Worm (Caenorhabditis elegans) whole organism, L4 larva: ENCODE data around the gene ttr-35.

Experiments
- F10B5.3 ChIP-seq: sonication (generic microtip); optimal IDR thresholded peaks from 2 replicates; lab custom pipeline; 2016; ENCODE audit warnings: mild to moderate bottlenecking, missing genetic modification characterization, missing compliant biosample characterization
- T20F7.1 ChIP-seq: fragments of 200-800 bp; sonication (Bioruptor generic); optimal IDR thresholded peaks from 2 replicates; lab custom pipeline; 2018; ENCODE audit warnings: mild to moderate bottlenecking, missing genetic modification characterization, missing compliant biosample characterization
- Y5F2A.4 ChIP-seq: fragments of 200-800 bp; sonication (Bioruptor generic); optimal IDR thresholded peaks from 2 replicates; lab custom pipeline; 2018; ENCODE audit warnings: mild to moderate bottlenecking, missing genetic modification characterization, missing compliant biosample characterization
- Y75B8A.6 ChIP-seq: fragments of 200-800 bp; sonication (Bioruptor generic); IDR thresholded peaks from 2 replicates; pipeline ENCODE4 v1.3.6; 2022; ENCODE audit warnings: missing genetic modification reagents, missing genetic modification characterization, missing compliant biosample characterization
- ZK337.2 ChIP-seq: fragments of 200-800 bp; sonication (Bioruptor generic); IDR thresholded peaks from 2 replicates; pipeline ENCODE4 v1.3.6; 2022; ENCODE audit warnings: missing genetic modification reagents, missing genetic modification characterization, missing compliant biosample characterization
- attf-4 ChIP-seq: sonication (generic microtip); optimal IDR thresholded peaks from 3 replicates; lab custom pipeline; 2017; ENCODE audit warnings: missing biosample characterization, missing genetic modification characterization
- ceh-20 ChIP-seq: fragments of 200-800 bp; sonication (Bioruptor generic); IDR thresholded peaks from 2 replicates; pipeline ENCODE4 v1.3.6; 2022; ENCODE audit warnings: missing genetic modification reagents, missing genetic modification characterization, missing compliant biosample characterization
- ceh-62 ChIP-seq: sonication (generic microtip); optimal IDR thresholded peaks from 2 replicates; lab custom pipeline; 2017; ENCODE audit warnings: missing biosample characterization, missing genetic modification characterization
- ceh-82 ChIP-seq: sonication (generic microtip); optimal IDR thresholded peaks from 2 replicates; lab custom pipeline; 2017; ENCODE audit warnings: missing biosample characterization, missing genetic modification characterization
- daf-16 ChIP-seq, 3 experiments: sonication (generic microtip); optimal IDR thresholded peaks; 2 replicates each; lab custom pipeline; 2016 to 2017; ENCODE audit warnings: missing genetic modification characterization in 3 of 3, missing genetic modification reagents in 3 of 3, mild to moderate bottlenecking in 2 of 3, missing compliant biosample characterization in 2 of 3, missing biosample characterization in 1 of 3, moderate library complexity in 1 of 3
- daf-8 ChIP-seq: fragments of 200-800 bp; sonication (Bioruptor generic); IDR thresholded peaks from 2 replicates; pipeline ENCODE4 v1.3.6; 2022; ENCODE audit warnings: missing genetic modification characterization, missing compliant biosample characterization
- dmd-9 ChIP-seq: fragments of 200-800 bp; sonication (Bioruptor generic); IDR thresholded peaks from 2 replicates; pipeline ENCODE4 v1.3.6; 2022; ENCODE audit warnings: missing genetic modification reagents, missing genetic modification characterization, missing compliant biosample characterization
- dve-1 ChIP-seq: sonication (generic microtip); optimal IDR thresholded peaks from 2 replicates; lab custom pipeline; 2017; ENCODE audit warnings: antibody characterized with exemption, mild to moderate bottlenecking, missing genetic modification characterization, missing compliant biosample characterization; ENCODE audit not compliant: insufficient read depth
- hif-1 ChIP-seq, 2 experiments: sonication (generic microtip); optimal IDR thresholded peaks; 2 replicates each; lab custom pipeline; 2016 to 2017; ENCODE audit warnings: missing compliant biosample characterization in 2 of 2, missing genetic modification characterization in 2 of 2, missing genetic modification reagents in 2 of 2, missing genotype in 2 of 2, mild to moderate bottlenecking in 1 of 2
- lin-39 ChIP-seq: fragments of 150-350 bp; optimal IDR thresholded peaks from 2 replicates; lab custom pipeline; 2014; ENCODE audit warnings: missing biosample characterization, missing genetic modification reagents, missing genetic modification characterization
- lir-3 ChIP-seq: sonication (generic microtip); optimal IDR thresholded peaks from 2 replicates; lab custom pipeline; 2016; ENCODE audit warnings: mild to moderate bottlenecking, missing genetic modification characterization, missing compliant biosample characterization
- mxl-3 ChIP-seq: fragments of 200-800 bp; sonication (Bioruptor generic); optimal IDR thresholded peaks from 2 replicates; lab custom pipeline; 2018; ENCODE audit warnings: mild to moderate bottlenecking, missing genetic modification characterization, missing compliant biosample characterization
- nhr-102 ChIP-seq: sonication (generic microtip); optimal IDR thresholded peaks from 2 replicates; lab custom pipeline; 2016; ENCODE audit warnings: mild to moderate bottlenecking, missing genetic modification characterization, moderate library complexity, missing compliant biosample characterization
- nhr-237 ChIP-seq: sonication (generic microtip); optimal IDR thresholded peaks from 2 replicates; lab custom pipeline; 2017; ENCODE audit warnings: missing biosample characterization, missing genetic modification characterization
- nhr-28 ChIP-seq: fragments of 150-350 bp; optimal IDR thresholded peaks from 2 replicates; lab custom pipeline; 2014; ENCODE audit warnings: missing biosample characterization, missing genetic modification characterization
- nhr-48 ChIP-seq: sonication (generic microtip); optimal IDR thresholded peaks from 2 replicates; lab custom pipeline; 2016; ENCODE audit warnings: mild to moderate bottlenecking, missing genetic modification characterization, missing compliant biosample characterization
- nhr-76 ChIP-seq: fragments of 150-350 bp; optimal IDR thresholded peaks from 2 replicates; lab custom pipeline; 2014; ENCODE audit warnings: missing biosample characterization, missing genetic modification characterization
- nhr-77 ChIP-seq: fragments of 150-350 bp; optimal IDR thresholded peaks from 2 replicates; lab custom pipeline; 2014; ENCODE audit warnings: missing biosample characterization, missing genetic modification characterization
- pha-4 ChIP-seq, 2 experiments: fragments of 150-350 bp in 1 of 2; fragments of 200-800 bp in 1 of 2; sonication (Bioruptor generic) in 1 of 2; IDR thresholded peaks in 1 of 2; optimal IDR thresholded peaks in 1 of 2; 2 replicates each; pipeline versions ENCODE4 v1.3.6 to Lab custom; 2014 to 2022; ENCODE audit warnings: missing genetic modification characterization in 2 of 2, missing genetic modification reagents in 2 of 2, missing biosample characterization in 1 of 2, missing compliant biosample characterization in 1 of 2
- php-3 ChIP-seq: fragments of 200-800 bp; sonication (Bioruptor generic); IDR thresholded peaks from 2 replicates; pipeline ENCODE4 v1.3.6; 2022; ENCODE audit warnings: missing genetic modification reagents, missing genetic modification characterization, missing compliant biosample characterization
- pqm-1 ChIP-seq: sonication (generic microtip); optimal IDR thresholded peaks from 2 replicates; lab custom pipeline; 2017; ENCODE audit warnings: missing biosample characterization, missing genetic modification characterization
- sdz-12 ChIP-seq: fragments of 200-800 bp; sonication (Bioruptor generic); optimal IDR thresholded peaks from 2 replicates; lab custom pipeline; 2018; ENCODE audit warnings: mild to moderate bottlenecking, missing genetic modification characterization, missing compliant biosample characterization
- set-16 ChIP-seq: fragments of 200-800 bp; sonication (Bioruptor generic); IDR thresholded peaks from 2 replicates; pipeline ENCODE4 v1.3.6; 2022; ENCODE audit warnings: missing genetic modification reagents, missing genetic modification characterization, missing compliant biosample characterization
- skn-1 ChIP-seq: fragments of 150-350 bp; optimal IDR thresholded peaks from 2 replicates; lab custom pipeline; 2014; ENCODE audit warnings: missing biosample characterization, missing genetic modification characterization
- tag-97 ChIP-seq: fragments of 200-800 bp; sonication (Bioruptor generic); IDR thresholded peaks from 2 replicates; pipeline ENCODE4 v1.3.6; 2022; ENCODE audit warnings: missing genetic modification characterization, missing compliant biosample characterization
- tra-1 ChIP-seq: fragments of 200-800 bp; sonication (Bioruptor generic); IDR thresholded peaks from 2 replicates; pipeline ENCODE4 v1.3.6; 2022; ENCODE audit warnings: missing genetic modification reagents, missing genetic modification characterization, missing compliant biosample characterization
- unc-130 ChIP-seq: sonication (generic microtip); optimal IDR thresholded peaks from 2 replicates; lab custom pipeline; 2016; ENCODE audit warnings: missing genetic modification reagents, missing genetic modification characterization, missing compliant biosample characterization
- unc-39 ChIP-seq: sonication (generic microtip); optimal IDR thresholded peaks from 2 replicates; lab custom pipeline; 2017; ENCODE audit warnings: missing biosample characterization, missing genetic modification characterization
- unc-62 ChIP-seq, 3 experiments: fragments of 150-350 bp in 1 of 3; sonication (generic microtip); optimal IDR thresholded peaks in 2 of 3; peaks in 1 of 3; 1 replicate in 1 of 3; 2 replicates in 2 of 3; lab custom pipeline; 2014 to 2017; ENCODE audit warnings: missing biosample characterization in 3 of 3, missing genetic modification characterization in 3 of 3, missing genetic modification reagents in 3 of 3, missing genotype in 1 of 3

Gene ttr-35

ce11 chrX:6468499-6468898, 43.6 kb upstream of the ttr-35 start, which contains the start of gene C15B12.9:
Gene C15B12.9, plus strand, starts transcription at chrX:6468799.
- TF ChIP-seq ceh-62 (tag; lab: Kevin White, UChicago): no peak
- TF ChIP-seq Y75B8A.6 (GFP tag; lab: Robert Waterston, UW): no peak
- TF ChIP-seq unc-62 (GFP tag; optimal IDR thresholded peaks at IDR 0.05 in 1 of 2; lab: Kevin White, UChicago): peak in 1 of 2 experiments; percentile 42
- no peak for TF ChIP-seq unc-62 (tag; optimal IDR thresholded peaks at IDR 0.05; lab: Kevin White, UChicago)

ce11 chrX:6473698-6474314, 38.3 kb upstream of the ttr-35 start, which contains the start of the genes C15B12.4 and C15B12.8:
Gene C15B12.4, minus strand, starts transcription at chrX:6473748.
Gene C15B12.8, plus strand, starts transcription at chrX:6474264.
- TF ChIP-seq unc-62 (GFP tag; optimal IDR thresholded peaks at IDR 0.05 in 1 of 2; lab: Kevin White, UChicago) (peak in 1 of 2 experiments; percentile 17), unc-62 (tag; optimal IDR thresholded peaks at IDR 0.05; lab: Kevin White, UChicago) (no peak), daf-16 (GFP tag; optimal IDR thresholded peaks at IDR 0.05; lab: Kevin White, UChicago) (peak in 1 of 2 experiments; percentile 87), daf-16 (tag; optimal IDR thresholded peaks at IDR 0.05; lab: Kevin White, UChicago) (no peak), T20F7.1 (GFP tag; lab: Kevin White, UChicago) (no peak)

- TF ChIP-seq dve-1: peak; percentile 36
- no peak for TF ChIP-seq dmd-9
- TF ChIP-seq tag-97 (GFP tag; lab: Robert Waterston, UW): no peak
- TF ChIP-seq ZK337.2 (GFP tag; lab: Robert Waterston, UW): no peak
- peak; percentile 70 for TF ChIP-seq php-3 (GFP tag; lab: Robert Waterston, UW)
- no peak for TF ChIP-seq T20F7.1 (GFP tag; lab: Kevin White, UChicago)
- no peak for TF ChIP-seq nhr-77
- TF ChIP-seq nhr-48 (tag; lab: Kevin White, UChicago): no peak
- no peak for TF ChIP-seq attf-4 (tag; lab: Kevin White, UChicago)
- peak; percentile 22 for TF ChIP-seq nhr-28
- peak; percentile 16 for TF ChIP-seq pqm-1 (tag; lab: Kevin White, UChicago)
- TF ChIP-seq sdz-12: no peak
- TF ChIP-seq lin-39: no peak
- no peak for TF ChIP-seq nhr-237
- TF ChIP-seq mxl-3: no peak
These were observed 35.5 kb upstream of the ttr-35 start, which contains the start of gene C15B12.1 for ce11 chrX:6476540-6476939. Gene C15B12.1, plus strand, starts transcription at chrX:6476810.

DNA sequence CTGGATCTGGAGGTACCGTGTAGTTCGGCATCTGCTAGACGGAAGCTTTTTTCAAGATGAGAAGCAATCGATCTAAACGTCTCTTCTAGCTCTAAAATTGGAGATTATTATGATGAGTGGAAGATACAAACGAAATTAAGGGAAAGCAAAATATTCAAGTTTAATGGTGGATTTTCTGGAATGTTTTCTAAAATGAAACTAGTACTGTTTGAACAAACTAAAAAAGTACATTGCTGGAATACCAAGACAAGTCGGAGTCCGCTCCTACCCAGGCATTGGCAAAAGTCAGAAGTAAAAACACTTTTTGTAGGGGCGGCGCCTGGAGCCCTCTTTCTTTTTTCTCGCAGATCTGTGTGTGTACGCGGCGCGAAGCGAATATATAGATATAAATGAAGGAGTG, 27.3 kb upstream of the ttr-35 start, which contains the start of gene gar-1:
TSS of gene gar-1 (minus strand) at position 101 of the 400 bp plus-strand sequence.
- no peak for TF ChIP-seq hif-1 (tag; optimal IDR thresholded peaks at IDR 0.05; lab: Kevin White, UChicago)
- TF ChIP-seq skn-1 (tag; lab: Kevin White, UChicago): no peak
- no peak for TF ChIP-seq ceh-82 (tag; lab: Kevin White, UChicago)
- TF ChIP-seq unc-62 (GFP tag; optimal IDR thresholded peaks at IDR 0.05 in 1 of 2; lab: Kevin White, UChicago): no peak
- TF ChIP-seq unc-62 (tag; optimal IDR thresholded peaks at IDR 0.05; lab: Kevin White, UChicago): no peak
- TF ChIP-seq unc-130 (GFP tag; lab: Kevin White, UChicago): no peak
- no peak for TF ChIP-seq pha-4 (GFP tag; IDR thresholded peaks at IDR 0.05; lab: Robert Waterston, UW)
- TF ChIP-seq pha-4 (tag; optimal IDR thresholded peaks at IDR 0.05; lab: Kevin White, UChicago): no peak
- TF ChIP-seq lir-3 (tag; lab: Kevin White, UChicago): no peak
- TF ChIP-seq nhr-28: no peak
- TF ChIP-seq daf-8: no peak
- TF ChIP-seq nhr-102 (tag; lab: Kevin White, UChicago): no peak
- TF ChIP-seq nhr-237: no peak
- TF ChIP-seq F10B5.3 (tag; lab: Kevin White, UChicago): no peak
- TF ChIP-seq nhr-48 (tag; lab: Kevin White, UChicago): no peak
- TF ChIP-seq unc-39 (tag; lab: Kevin White, UChicago): no peak
- no peak for TF ChIP-seq set-16 (GFP tag; lab: Robert Waterston, UW)
- no peak for TF ChIP-seq Y5F2A.4 (GFP tag; lab: Kevin White, UChicago)
- TF ChIP-seq tra-1: no peak
- no peak for TF ChIP-seq daf-16 (GFP tag; optimal IDR thresholded peaks at IDR 0.05; lab: Kevin White, UChicago)
- TF ChIP-seq daf-16 (tag; optimal IDR thresholded peaks at IDR 0.05; lab: Kevin White, UChicago): no peak
- TF ChIP-seq nhr-76: no peak
- TF ChIP-seq ceh-20 (GFP tag; lab: Robert Waterston, UW): no peak
